Fruit fly (Drosophila melanogaster) whole organism, embryonic: Measurements from ENCODE around the gene CG14194.
A peak's percentile ranks its signal among the peaks of the same experiment; 100 is the strongest.

Experiments used
- Antp ChIP-seq: fragments of 200-800 bp; sonication (Bioruptor generic); optimal IDR thresholded peaks from 3 replicates; lab custom pipeline; 2016; ENCODE audit warnings: missing biosample characterization, missing genetic modification characterization
- BEAF-32 ChIP-seq: fragments of 200-800 bp; sonication (Bioruptor generic); optimal IDR thresholded peaks from 3 replicates; lab custom pipeline; 2017; ENCODE audit warnings: missing biosample characterization, missing genetic modification characterization, mild to moderate bottlenecking, moderate library complexity, missing genetic modification reagents
- Bgb ChIP-seq: fragments of 200-800 bp; sonication (Bioruptor generic); IDR thresholded peaks from 2 replicates; pipeline ENCODE4 v1.3.6; 2022; ENCODE audit warnings: missing biosample characterization, missing genetic modification characterization; ENCODE audit not compliant: partially characterized antibody
- CG10267 ChIP-seq: fragments of 200-800 bp; sonication (Bioruptor generic); optimal IDR thresholded peaks from 2 replicates; lab custom pipeline; 2018; ENCODE audit warnings: missing biosample characterization, mild to moderate bottlenecking, missing genetic modification characterization, moderate library complexity
- CG10654 ChIP-seq: fragments of 200-800 bp; sonication (Bioruptor generic); optimal IDR thresholded peaks from 2 replicates; lab custom pipeline; 2016; ENCODE audit warnings: missing biosample characterization, missing genetic modification characterization
- CG10979 ChIP-seq: fragments of 200-800 bp; sonication (Bioruptor generic); optimal IDR thresholded peaks from 2 replicates; lab custom pipeline; 2018; ENCODE audit warnings: missing biosample characterization, mild to moderate bottlenecking, missing genetic modification characterization, moderate library complexity
- CG11247 ChIP-seq: fragments of 200-800 bp; sonication (Bioruptor generic); IDR thresholded peaks from 2 replicates; pipeline ENCODE4 v1.3.6; 2022; ENCODE audit warnings: missing biosample characterization, missing genetic modification characterization
- CG12769 ChIP-seq: fragments of 200-800 bp; sonication (Bioruptor generic); optimal IDR thresholded peaks from 2 replicates; lab custom pipeline; 2019; ENCODE audit warnings: missing biosample characterization, mild to moderate bottlenecking, missing genetic modification characterization, moderate library complexity
- CG13624 ChIP-seq: fragments of 200-800 bp; sonication (Bioruptor generic); optimal IDR thresholded peaks from 2 replicates; lab custom pipeline; 2016; ENCODE audit warnings: missing biosample characterization, missing genetic modification characterization
- CG14014 ChIP-seq: fragments of 200-800 bp; sonication (Bioruptor generic); IDR thresholded peaks from 2 replicates; pipeline ENCODE4 v1.3.6; 2022; ENCODE audit warnings: missing biosample characterization, missing genetic modification characterization
- CG1529 ChIP-seq: fragments of 200-800 bp; sonication (Bioruptor generic); optimal IDR thresholded peaks from 3 replicates; lab custom pipeline; 2018; ENCODE audit warnings: missing biosample characterization, missing genetic modification characterization
- CG1602 ChIP-seq: fragments of 200-800 bp; sonication (Bioruptor generic); optimal IDR thresholded peaks from 3 replicates; lab custom pipeline; 2016; ENCODE audit warnings: missing biosample characterization, missing genetic modification characterization
- CG1792 ChIP-seq: fragments of 200-800 bp; sonication (Bioruptor generic); optimal IDR thresholded peaks from 2 replicates; lab custom pipeline; 2016; ENCODE audit warnings: missing biosample characterization, missing genetic modification characterization
- CG18599 ChIP-seq: fragments of 200-800 bp; sonication (Bioruptor generic); optimal IDR thresholded peaks from 3 replicates; lab custom pipeline; 2017; ENCODE audit warnings: missing biosample characterization, missing genetic modification characterization, mild to moderate bottlenecking, moderate library complexity, missing genetic modification reagents
- CG2199 ChIP-seq: fragments of 200-800 bp; sonication (Bioruptor generic); IDR thresholded peaks from 3 replicates; pipeline ENCODE4 v1.3.6; 2022; ENCODE audit warnings: missing biosample characterization, missing genetic modification characterization
- CG31441 ChIP-seq: fragments of 200-800 bp; sonication (Bioruptor generic); IDR thresholded peaks from 2 replicates; pipeline ENCODE4 v1.3.6; 2022; ENCODE audit warnings: missing biosample characterization, missing genetic modification characterization
- CG33557 ChIP-seq: fragments of 200-800 bp; sonication (Bioruptor generic); optimal IDR thresholded peaks from 2 replicates; lab custom pipeline; 2019; ENCODE audit warnings: missing biosample characterization, mild to moderate bottlenecking, missing genetic modification characterization, moderate library complexity
- CG34422 ChIP-seq: fragments of 200-800 bp; sonication (Bioruptor generic); IDR thresholded peaks from 3 replicates; pipeline ENCODE4 v1.3.6; 2022; ENCODE audit warnings: missing biosample characterization, missing genetic modification characterization
- CG4617 ChIP-seq: fragments of 200-800 bp; sonication (Bioruptor generic); optimal IDR thresholded peaks from 3 replicates; lab custom pipeline; 2016; ENCODE audit warnings: missing biosample characterization, missing genetic modification characterization, borderline replicate concordance
- CG5245 ChIP-seq: fragments of 200-800 bp; sonication (Bioruptor generic); optimal IDR thresholded peaks from 3 replicates; lab custom pipeline; 2016; ENCODE audit warnings: missing biosample characterization, missing genetic modification characterization
- CG6854 ChIP-seq: fragments of 200-800 bp; sonication (Bioruptor generic); optimal IDR thresholded peaks from 3 replicates; lab custom pipeline; 2017; ENCODE audit warnings: missing biosample characterization, mild to moderate bottlenecking, missing genetic modification characterization
- CG8944 ChIP-seq: fragments of 200-800 bp; sonication (Bioruptor generic); optimal IDR thresholded peaks from 3 replicates; lab custom pipeline; 2016; ENCODE audit warnings: missing biosample characterization, missing genetic modification characterization
- CG9817 ChIP-seq: fragments of 200-800 bp; sonication (Bioruptor generic); optimal IDR thresholded peaks from 2 replicates; lab custom pipeline; 2018; ENCODE audit warnings: missing biosample characterization, mild to moderate bottlenecking, missing genetic modification characterization, moderate library complexity
- D ChIP-seq, 2 experiments: fragments of 200-800 bp in 1 of 2; fragments of >200 bp in 1 of 2; sonication (Bioruptor generic) in 1 of 2; optimal IDR thresholded peaks; 2 replicates in 1 of 2; 3 replicates in 1 of 2; lab custom pipeline; 2017; ENCODE audit warnings: mild to moderate bottlenecking in 1 of 2, missing biosample characterization in 1 of 2, missing genetic modification characterization in 1 of 2, missing genetic modification reagents in 1 of 2
- Dbx ChIP-seq: fragments of 200-800 bp; sonication (Bioruptor generic); IDR thresholded peaks from 3 replicates; pipeline ENCODE4 v1.3.6; 2022; ENCODE audit warnings: missing biosample characterization, missing genetic modification characterization
- Dip2 ChIP-seq: fragments of 200-800 bp; sonication (Bioruptor generic); IDR thresholded peaks from 2 replicates; pipeline ENCODE4 v1.3.6; 2022; ENCODE audit warnings: missing biosample characterization, missing genetic modification characterization
- E2f2 ChIP-seq: fragments of 200-800 bp; sonication (Bioruptor generic); IDR thresholded peaks from 2 replicates; pipeline ENCODE4 v1.3.6; 2022; ENCODE audit warnings: missing biosample characterization, missing genetic modification characterization
- Fer2 ChIP-seq: fragments of 200-800 bp; sonication (Bioruptor generic); optimal IDR thresholded peaks from 2 replicates; lab custom pipeline; 2018; ENCODE audit warnings: missing biosample characterization, mild to moderate bottlenecking, missing genetic modification characterization, moderate library complexity
- Lpt ChIP-seq: fragments of >200 bp; optimal IDR thresholded peaks from 2 replicates; lab custom pipeline; 2018; ENCODE audit warnings: missing biosample characterization, missing genetic modification characterization
- MTF-1 ChIP-seq: fragments of 200-800 bp; sonication (Bioruptor generic); optimal IDR thresholded peaks from 2 replicates; lab custom pipeline; 2018; ENCODE audit warnings: missing biosample characterization, mild to moderate bottlenecking, missing genetic modification characterization, borderline replicate concordance
- NFAT ChIP-seq: fragments of 200-800 bp; sonication (Bioruptor generic); IDR thresholded peaks from 2 replicates; pipeline ENCODE4 v1.3.6; 2022; ENCODE audit warnings: missing biosample characterization, missing genetic modification characterization
- NfI ChIP-seq: fragments of 200-800 bp; sonication (Bioruptor generic); optimal IDR thresholded peaks from 3 replicates; lab custom pipeline; 2018; ENCODE audit warnings: missing biosample characterization, mild to moderate bottlenecking, missing genetic modification characterization, moderate library complexity
- Oaz ChIP-seq: fragments of 200-800 bp; sonication (Bioruptor generic); IDR thresholded peaks from 2 replicates; pipeline ENCODE4 v1.3.6; 2022; ENCODE audit warnings: missing biosample characterization, missing genetic modification characterization
- Sry-β ChIP-seq: fragments of 200-800 bp; sonication (Bioruptor generic); optimal IDR thresholded peaks from 2 replicates; lab custom pipeline; 2018; ENCODE audit warnings: missing biosample characterization, mild to moderate bottlenecking, missing genetic modification characterization, moderate library complexity
- aop ChIP-seq: fragments of 200-800 bp; sonication (Bioruptor generic); IDR thresholded peaks from 2 replicates; pipeline ENCODE4 v1.3.6; 2022; ENCODE audit warnings: missing biosample characterization, missing genetic modification characterization
- cas ChIP-seq: fragments of 200-800 bp; sonication (Bioruptor generic); IDR thresholded peaks from 2 replicates; pipeline ENCODE4 v1.3.6; 2022; ENCODE audit warnings: missing biosample characterization, missing genetic modification characterization
- dpn ChIP-seq, 2 experiments: fragments of 200-800 bp; sonication (Bioruptor generic); optimal IDR thresholded peaks; 3 replicates each; lab custom pipeline; 2016; ENCODE audit warnings: missing biosample characterization in 2 of 2, missing genetic modification characterization in 2 of 2
- ewg ChIP-seq: fragments of 200-800 bp; sonication (Bioruptor generic); optimal IDR thresholded peaks from 3 replicates; lab custom pipeline; 2017; ENCODE audit warnings: mild to moderate bottlenecking, missing biosample characterization, missing genetic modification reagents, missing genetic modification characterization
- ftz-f1 ChIP-seq: fragments of 200-800 bp; sonication (Bioruptor generic); optimal IDR thresholded peaks from 2 replicates; lab custom pipeline; 2016; ENCODE audit warnings: missing biosample characterization, missing genetic modification characterization
- gfzf ChIP-seq: fragments of 200-800 bp; sonication (Bioruptor generic); optimal IDR thresholded peaks from 2 replicates; lab custom pipeline; 2016; ENCODE audit warnings: missing biosample characterization, mild to moderate bottlenecking, missing genetic modification characterization, moderate library complexity
- grn ChIP-seq: fragments of 200-800 bp; sonication (Bioruptor generic); optimal IDR thresholded peaks from 3 replicates; lab custom pipeline; 2017; ENCODE audit warnings: missing biosample characterization, missing genetic modification characterization
- her ChIP-seq: fragments of 200-800 bp; sonication (Bioruptor generic); optimal IDR thresholded peaks from 2 replicates; lab custom pipeline; 2016; ENCODE audit warnings: missing biosample characterization, missing genetic modification characterization
- nerfin-1 ChIP-seq: fragments of 200-800 bp; sonication (Bioruptor generic); optimal IDR thresholded peaks from 3 replicates; lab custom pipeline; 2019; ENCODE audit warnings: missing biosample characterization, mild to moderate bottlenecking, missing genetic modification characterization, moderate library complexity
- otp ChIP-seq: fragments of 200-800 bp; sonication (Bioruptor generic); IDR thresholded peaks from 3 replicates; pipeline ENCODE4, ENCODE4 v1.3.6; 2022; ENCODE audit warnings: missing biosample characterization, missing genetic modification characterization
- p53 ChIP-seq: fragments of 200-800 bp; sonication (Bioruptor generic); optimal IDR thresholded peaks from 2 replicates; lab custom pipeline; 2016; ENCODE audit warnings: missing biosample characterization, missing genetic modification characterization
- rib ChIP-seq: fragments of 200-800 bp; sonication (Bioruptor generic); IDR thresholded peaks from 2 replicates; pipeline ENCODE4 v1.3.6; 2022; ENCODE audit warnings: missing biosample characterization, missing genetic modification characterization
- row ChIP-seq: fragments of 200-800 bp; sonication (Bioruptor generic); IDR thresholded peaks from 3 replicates; pipeline ENCODE4 v1.3.6; 2022; ENCODE audit warnings: missing biosample characterization, missing genetic modification characterization
- sens-2 ChIP-seq: fragments of 200-800 bp; sonication (Bioruptor generic); IDR thresholded peaks from 2 replicates; pipeline ENCODE4 v1.3.6; 2022; ENCODE audit warnings: missing biosample characterization, missing genetic modification characterization
- vnd ChIP-seq: fragments of 200-800 bp; sonication (Bioruptor generic); IDR thresholded peaks from 3 replicates; pipeline ENCODE4 v1.3.6; 2022; ENCODE audit warnings: missing biosample characterization, missing genetic modification characterization; ENCODE audit not compliant: partially characterized antibody
- zen2 ChIP-seq: fragments of 200-800 bp; sonication (Bioruptor generic); IDR thresholded peaks from 3 replicates; pipeline ENCODE4 v1.3.6; 2022; ENCODE audit warnings: missing biosample characterization, missing genetic modification characterization; ENCODE audit not compliant: partially characterized antibody

Gene CG14194

DNA sequence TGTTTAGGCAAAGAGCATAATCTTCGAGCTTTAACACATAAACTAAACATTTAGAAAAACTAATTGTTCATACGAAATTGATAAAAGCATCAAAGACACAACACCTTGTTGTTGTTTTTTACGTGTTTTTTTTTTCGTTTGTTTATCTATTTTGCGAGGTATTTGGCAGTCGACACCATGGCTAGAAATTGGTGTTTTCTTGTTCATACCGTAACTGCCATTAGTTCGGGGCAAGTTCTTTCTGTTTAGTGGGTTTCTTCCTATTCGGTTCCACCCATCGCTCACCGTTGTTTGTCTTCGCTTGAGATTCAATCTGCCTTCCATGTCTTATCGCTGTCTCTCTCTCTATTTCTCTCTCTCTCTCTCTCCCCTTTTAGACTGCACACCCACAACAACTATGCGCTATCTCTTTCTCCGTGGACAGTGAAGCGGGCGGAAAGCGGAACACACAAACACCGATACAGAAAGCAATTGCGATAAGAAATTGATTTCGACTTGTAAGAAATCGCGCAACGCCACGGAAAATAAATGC, 46.9 kb upstream of the CG14194 start (continued):
- no peak for TF ChIP-seq CG33557 (GFP tag; lab: Kevin White, UChicago)
- TF ChIP-seq CG1602 (GFP tag; lab: Kevin White, UChicago) = peak; percentile 17
- peak; percentile 72 for TF ChIP-seq CG13624 (GFP tag; lab: Kevin White, UChicago)
- TF ChIP-seq CG9817 (tag; lab: Kevin White, UChicago) = no peak
- TF ChIP-seq CG6854 = no peak
- TF ChIP-seq gfzf (GFP tag; lab: Kevin White, UChicago) = no peak
- no peak for TF ChIP-seq her (GFP tag; lab: Kevin White, UChicago)
- TF ChIP-seq row (GFP tag; lab: Robert Waterston, UW) = peak; percentile 78
- no peak for TF ChIP-seq Bgb (GFP tag; lab: Robert Waterston, UW)
- no peak for TF ChIP-seq Dip2
- peak; percentile 3 for TF ChIP-seq CG10979 (tag; lab: Kevin White, UChicago)
- TF ChIP-seq NfI (GFP tag; lab: Kevin White, UChicago) = no peak
- TF ChIP-seq NFAT (GFP tag; lab: Robert Waterston, UW) = no peak
- TF ChIP-seq p53 (GFP tag; lab: Kevin White, UChicago) = no peak
- TF ChIP-seq sens-2 (GFP tag; lab: Robert Waterston, UW) = no peak
- no peak for TF ChIP-seq CG10267 (tag; lab: Kevin White, UChicago)
- no peak for TF ChIP-seq vnd (GFP tag; lab: Robert Waterston, UW)
- peak; percentile 17 to 42 for TF ChIP-seq dpn (GFP tag; optimal IDR thresholded peaks at IDR 0.05; lab: Kevin White, UChicago)
- TF ChIP-seq Dbx = 0 out of 3 replicates have a peak, but pooled peaks have one; percentile 19
- TF ChIP-seq Antp = no peak
- no peak for TF ChIP-seq rib (GFP tag; lab: Robert Waterston, UW)
- TF ChIP-seq CG4617 (GFP tag; lab: Kevin White, UChicago) = no peak
- no peak for TF ChIP-seq CG11247 (GFP tag; lab: Robert Waterston, UW)
- TF ChIP-seq Lpt (GFP tag; lab: Kevin White, UChicago) = no peak
- TF ChIP-seq E2f2 = no peak
- no peak for TF ChIP-seq CG1792
- TF ChIP-seq BEAF-32 (GFP tag; lab: Kevin White, UChicago) = no peak
- TF ChIP-seq MTF-1 (GFP tag; lab: Kevin White, UChicago) = no peak
- no peak for TF ChIP-seq Fer2 (tag; lab: Kevin White, UChicago)
- peak; percentile 67; the same call in 1 of the 2 replicates for TF ChIP-seq CG14014 (GFP tag; lab: Robert Waterston, UW)
- no peak for TF ChIP-seq CG12769
- TF ChIP-seq aop (GFP tag; lab: Robert Waterston, UW) = no peak
- TF ChIP-seq CG31441 (GFP tag; lab: Robert Waterston, UW) = no peak
- TF ChIP-seq CG1529 (GFP tag; lab: Kevin White, UChicago) = no peak
- no peak for TF ChIP-seq ewg (GFP tag; lab: Kevin White, UChicago)
- no peak for TF ChIP-seq CG2199 (GFP tag; lab: Robert Waterston, UW)
- TF ChIP-seq CG34422 = no peak
- no peak for TF ChIP-seq cas (GFP tag; lab: Robert Waterston, UW)
- peak; percentile 94 for TF ChIP-seq grn
- TF ChIP-seq Oaz (GFP tag; lab: Robert Waterston, UW) = no peak
- no peak for TF ChIP-seq CG10654 (GFP tag; lab: Kevin White, UChicago)
- peak; percentile 23 for TF ChIP-seq CG18599 (GFP tag; lab: Kevin White, UChicago)
- no peak for TF ChIP-seq D (optimal IDR thresholded peaks at IDR 0.05; lab: Kevin White, UChicago)
- TF ChIP-seq D (GFP tag; optimal IDR thresholded peaks at IDR 0.05; lab: Kevin White, UChicago) = no peak
- peak; percentile 14; the same call in 1 of the 3 replicates for TF ChIP-seq otp (GFP tag; lab: Robert Waterston, UW)
- TF ChIP-seq zen2 (GFP tag; lab: Robert Waterston, UW) = no peak
- TF ChIP-seq Sry-β (GFP tag; lab: Kevin White, UChicago) = no peak
- TF ChIP-seq ftz-f1 = no peak
- TF ChIP-seq nerfin-1 (tag; lab: Kevin White, UChicago) = no peak
- no peak for TF ChIP-seq CG5245 (GFP tag; lab: Kevin White, UChicago)
- no peak for TF ChIP-seq CG8944 (GFP tag; lab: Kevin White, UChicago)
